Worm (Caenorhabditis elegans) whole organism, L1 larva: ENCODE measurements around the gene svh-11.

ENCODE experiments used
- C16A3.4 ChIP-seq: fragments of 150-350 bp; optimal IDR thresholded peaks from 2 replicates; lab custom pipeline; 2014; ENCODE audit warnings: missing biosample characterization, missing genetic modification characterization
- F16B12.6 ChIP-seq: fragments of 150-350 bp; optimal IDR thresholded peaks from 2 replicates; lab custom pipeline; 2014; ENCODE audit warnings: missing biosample characterization, missing genetic modification characterization
- alr-1 ChIP-seq: fragments of 200-800 bp; sonication (Bioruptor generic); optimal IDR thresholded peaks from 2 replicates; lab custom pipeline; 2018; ENCODE audit warnings: borderline replicate concordance, mild to moderate bottlenecking, missing genetic modification characterization, missing compliant biosample characterization
- ceh-63 ChIP-seq: fragments of 200-800 bp; sonication (Bioruptor generic); optimal IDR thresholded peaks from 2 replicates; lab custom pipeline; 2018; ENCODE audit warnings: mild to moderate bottlenecking, missing genetic modification characterization, missing compliant biosample characterization
- ceh-82 ChIP-seq, 3 experiments: fragments of 150-350 bp in 1 of 3; sonication (generic microtip) in 2 of 3; optimal IDR thresholded peaks; 2 replicates each; lab custom pipeline; 2014 to 2017; ENCODE audit warnings: missing biosample characterization in 3 of 3, missing genetic modification characterization in 3 of 3
- ceh-90 ChIP-seq: sonication (generic microtip); optimal IDR thresholded peaks from 2 replicates; lab custom pipeline; 2016; ENCODE audit warnings: missing genetic modification characterization, missing compliant biosample characterization
- ces-1 ChIP-seq: fragments of 150-350 bp; optimal IDR thresholded peaks from 2 replicates; lab custom pipeline; 2014; ENCODE audit warnings: missing biosample characterization, missing genetic modification reagents, missing genetic modification characterization
- dsc-1 ChIP-seq: sonication (generic microtip); optimal IDR thresholded peaks from 2 replicates; lab custom pipeline; 2016; ENCODE audit warnings: mild to moderate bottlenecking, missing genetic modification characterization, missing compliant biosample characterization
- efl-3 ChIP-seq: fragments of 200-800 bp; sonication (Bioruptor generic); optimal IDR thresholded peaks from 2 replicates; lab custom pipeline; 2018; ENCODE audit warnings: mild to moderate bottlenecking, missing genetic modification characterization, missing compliant biosample characterization
- elt-3 ChIP-seq, 6 experiments: fragments of 150-350 bp in 1 of 6; sonication (generic microtip); optimal IDR thresholded peaks; 2 replicates each; lab custom pipeline; 2017 to 2018; ENCODE audit warnings: missing biosample characterization in 6 of 6, missing genetic modification characterization in 6 of 6, inconsistent platforms in 1 of 6
- fos-1 ChIP-seq: fragments of 150-350 bp; optimal IDR thresholded peaks from 2 replicates; lab custom pipeline; 2014; ENCODE audit warnings: missing biosample characterization, missing genetic modification characterization
- hlh-17 ChIP-seq: fragments of 200-800 bp; sonication (Bioruptor generic); optimal IDR thresholded peaks from 2 replicates; lab custom pipeline; 2018; ENCODE audit warnings: missing genetic modification characterization, mild to moderate bottlenecking, missing compliant biosample characterization, moderate library complexity, borderline replicate concordance
- hlh-4 ChIP-seq: sonication (generic microtip); optimal IDR thresholded peaks from 2 replicates; lab custom pipeline; 2016; ENCODE audit warnings: mild to moderate bottlenecking, missing genetic modification characterization, missing compliant biosample characterization
- lin-14 ChIP-seq: fragments of 200-800 bp; sonication (Bioruptor generic); optimal IDR thresholded peaks from 2 replicates; lab custom pipeline; 2018; ENCODE audit warnings: mild to moderate bottlenecking, missing genetic modification characterization, moderate library complexity, missing compliant biosample characterization
- lin-35 ChIP-seq, 2 experiments: fragments of 150-350 bp; optimal IDR thresholded peaks; 2 replicates each; lab custom pipeline; 2014; ENCODE audit warnings: missing biosample characterization in 2 of 2, missing genetic modification characterization in 2 of 2, missing genetic modification reagents in 2 of 2
- lsy-2 ChIP-seq, 2 experiments: fragments of 150-350 bp; optimal IDR thresholded peaks; 2 replicates each; lab custom pipeline; 2014; ENCODE audit warnings: missing biosample characterization in 2 of 2, missing genetic modification characterization in 2 of 2
- mab-9 ChIP-seq: fragments of 200-800 bp; sonication (Bioruptor generic); IDR thresholded peaks from 2 replicates; pipeline ENCODE4 v1.3.6; 2022; ENCODE audit warnings: missing genetic modification reagents, missing genetic modification characterization, missing compliant biosample characterization
- mdl-1 ChIP-seq, 2 experiments: fragments of 150-350 bp; optimal IDR thresholded peaks; 2 replicates each; lab custom pipeline; 2014 to 2017; ENCODE audit warnings: missing biosample characterization in 2 of 2, missing genetic modification characterization in 2 of 2, inconsistent platforms in 1 of 2
- mep-1 ChIP-seq: fragments of 150-350 bp; optimal IDR thresholded peaks from 2 replicates; lab custom pipeline; 2014; ENCODE audit warnings: missing biosample characterization, missing genetic modification characterization
- nhr-12 ChIP-seq: sonication (generic microtip); optimal IDR thresholded peaks from 2 replicates; lab custom pipeline; 2017; ENCODE audit warnings: missing biosample characterization, missing genetic modification characterization
- nhr-19 ChIP-seq: fragments of 200-800 bp; sonication (Bioruptor generic); conservative IDR thresholded peaks from 2 replicates; pipeline ENCODE4 v1.3.6; 2022; ENCODE audit warnings: missing genetic modification characterization, missing compliant biosample characterization
- nhr-237 ChIP-seq: fragments of 150-350 bp; optimal IDR thresholded peaks from 2 replicates; lab custom pipeline; 2014; ENCODE audit warnings: missing biosample characterization, missing genetic modification characterization
- nhr-71 ChIP-seq: sonication (generic microtip); optimal IDR thresholded peaks from 2 replicates; lab custom pipeline; 2016; ENCODE audit warnings: mild to moderate bottlenecking, missing genetic modification characterization, moderate library complexity, missing compliant biosample characterization
- nhr-84 ChIP-seq: sonication (generic microtip); optimal IDR thresholded peaks from 2 replicates; lab custom pipeline; 2017; ENCODE audit warnings: missing biosample characterization, missing genetic modification characterization
- nhr-90 ChIP-seq: sonication (generic microtip); optimal IDR thresholded peaks from 2 replicates; lab custom pipeline; 2016; ENCODE audit warnings: mild to moderate bottlenecking, missing genetic modification characterization, missing compliant biosample characterization; ENCODE audit not compliant: poor library complexity
- sptf-1 ChIP-seq: fragments of 150-350 bp; optimal IDR thresholded peaks from 2 replicates; lab custom pipeline; 2014; ENCODE audit warnings: missing biosample characterization, missing genetic modification characterization
- swsn-7 ChIP-seq: sonication (generic microtip); optimal IDR thresholded peaks from 2 replicates; lab custom pipeline; 2016; ENCODE audit warnings: missing genetic modification characterization, missing compliant biosample characterization
- tbx-2 ChIP-seq: sonication (generic microtip); optimal IDR thresholded peaks from 2 replicates; lab custom pipeline; 2016; ENCODE audit warnings: missing genetic modification characterization, missing compliant biosample characterization
- unc-86 ChIP-seq: sonication (generic microtip); optimal IDR thresholded peaks from 2 replicates; lab custom pipeline; 2016; ENCODE audit warnings: missing genetic modification characterization, missing compliant biosample characterization
- unc-98 ChIP-seq: fragments of 200-800 bp; sonication (Bioruptor generic); IDR thresholded peaks from 2 replicates; pipeline ENCODE4 v1.3.6; 2022; ENCODE audit warnings: missing genetic modification characterization, missing compliant biosample characterization
- zip-4 ChIP-seq: fragments of 200-800 bp; sonication (Bioruptor generic); optimal IDR thresholded peaks from 2 replicates; lab custom pipeline; 2018; ENCODE audit warnings: mild to moderate bottlenecking, missing genetic modification characterization, moderate library complexity, missing compliant biosample characterization
- ztf-11 ChIP-seq, 2 experiments: sonication (generic microtip); optimal IDR thresholded peaks; 2 replicates each; lab custom pipeline; 2016 to 2017; ENCODE audit warnings: missing genetic modification characterization in 2 of 2, missing biosample characterization in 1 of 2, missing compliant biosample characterization in 1 of 2
- ztf-4 ChIP-seq: fragments of 150-350 bp; optimal IDR thresholded peaks from 2 replicates; lab custom pipeline; 2014; ENCODE audit warnings: missing biosample characterization, missing genetic modification characterization

Gene svh-11

DNA sequence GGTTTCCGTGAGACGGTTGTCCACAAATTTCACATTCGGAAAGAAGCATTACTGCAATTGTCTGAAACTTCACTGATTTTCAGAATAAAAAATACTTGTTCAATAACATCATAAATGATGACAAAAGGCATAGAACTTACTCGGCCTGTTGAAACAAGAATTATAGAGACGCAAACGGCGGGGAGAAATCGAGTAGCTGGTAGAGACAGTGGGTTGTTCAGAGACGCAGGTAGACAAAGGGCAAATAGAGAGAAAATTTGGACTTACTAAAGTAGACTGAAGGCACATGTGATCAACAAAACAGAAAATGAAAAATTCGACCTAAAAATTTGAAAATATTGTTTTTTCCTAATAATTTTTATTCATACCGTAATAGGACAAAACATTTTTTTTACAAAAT, 52.8 kb downstream of the svh-11 start, which contains the start of gene nhr-182 (continued):
- TF ChIP-seq sptf-1 (tag; lab: Kevin White, UChicago) (no peak), hlh-17 (no peak), nhr-90 (tag; lab: Kevin White, UChicago) (no peak), lin-14 (GFP tag; lab: Kevin White, UChicago) (no peak), ceh-63 (GFP tag; lab: Kevin White, UChicago) (no peak), nhr-19 (GFP tag; lab: Robert Waterston, UW) (no peak; the same call in 1 of the 2 replicates), unc-86 (tag; lab: Kevin White, UChicago) (no peak), mdl-1 (tag; optimal IDR thresholded peaks at IDR 0.05; lab: Kevin White, UChicago) (no peak), mep-1 (peak; percentile 34), mab-9 (no peak), alr-1 (tag; lab: Kevin White, UChicago) (no peak), ztf-11 (tag; optimal IDR thresholded peaks at IDR 0.05; lab: Kevin White, UChicago) (no peak), ztf-4 (tag; lab: Kevin White, UChicago) (no peak), nhr-237 (tag; lab: Kevin White, UChicago) (no peak), tbx-2 (tag; lab: Kevin White, UChicago) (peak; percentile 24), nhr-84 (tag; lab: Kevin White, UChicago) (no peak), efl-3 (GFP tag; lab: Kevin White, UChicago) (no peak), hlh-4 (no peak), lin-35 (GFP tag; optimal IDR thresholded peaks at IDR 0.05; lab: Kevin White, UChicago) (peak in 1 of 2 experiments; percentile 56), unc-98 (GFP tag; lab: Robert Waterston, UW) (no peak), nhr-71 (tag; lab: Kevin White, UChicago) (peak; percentile 57), ceh-82 (tag; optimal IDR thresholded peaks at IDR 0.05; lab: Kevin White, UChicago) (no peak), zip-4 (GFP tag; lab: Kevin White, UChicago) (no peak), dsc-1 (tag; lab: Kevin White, UChicago) (no peak), lsy-2 (tag; optimal IDR thresholded peaks at IDR 0.05; lab: Kevin White, UChicago) (peak; percentile 2 to 43), C16A3.4 (tag; lab: Kevin White, UChicago) (no peak), ces-1 (GFP tag; lab: Kevin White, UChicago) (no peak), swsn-7 (no peak), nhr-12 (tag; lab: Kevin White, UChicago) (no peak), F16B12.6 (tag; lab: Kevin White, UChicago) (no peak), elt-3 (tag; optimal IDR thresholded peaks at IDR 0.05; lab: Kevin White, UChicago) (peak in 1 of 6 experiments; percentile 6), fos-1 (tag; lab: Kevin White, UChicago) (no peak), ceh-90 (tag; lab: Kevin White, UChicago) (no peak)
- TF ChIP-seq, all 84 proteins: peak for 14
